Fruit fly (Drosophila melanogaster): ENCODE data around the gene jar.
A peak's percentile ranks its signal among the peaks of the same experiment; 100 is the strongest.

The jar gene

dm6 chr3R:24233366-24234161, 37.5 kb downstream of the jar start (continued):
- no peak for TF ChIP-seq CG10147 (GFP tag; optimal IDR thresholded peaks at IDR 0.05)
- no peak for TF ChIP-seq CG1024 (GFP tag; IDR thresholded peaks at IDR 0.05)
- no peak for TF ChIP-seq BtbVII (GFP tag; optimal IDR thresholded peaks at IDR 0.05)
- 0 out of 2 replicates have a peak, but pooled peaks have one; percentile 6 for TF ChIP-seq aop (GFP tag; IDR thresholded peaks at IDR 0.05)
- TF ChIP-seq rib (GFP tag; IDR thresholded peaks at IDR 0.05): peak; percentile 26; the same call in 1 of the 2 replicates
- TF ChIP-seq salm (tag; optimal IDR thresholded peaks at IDR 0.05): no peak
- TF ChIP-seq CG1832 (GFP tag; optimal IDR thresholded peaks at IDR 0.05): no peak
- TF ChIP-seq CG10959 (GFP tag; IDR thresholded peaks at IDR 0.05): no peak
- TF ChIP-seq CG7839 (tag; optimal IDR thresholded peaks at IDR 0.05): no peak
- no peak for TF ChIP-seq knrl (GFP tag; IDR thresholded peaks at IDR 0.05; ENCODE audit: partially characterized antibody)
- 0 out of 2 replicates have a peak, but pooled peaks have one; percentile 37 for TF ChIP-seq vvl (GFP tag; IDR thresholded peaks at IDR 0.05)
- no peak for TF ChIP-seq zfh2 (GFP tag; optimal IDR thresholded peaks at IDR 0.05)
- no peak for TF ChIP-seq CG11085 (GFP tag; IDR thresholded peaks at IDR 0.05)
- TF ChIP-seq sna (GFP tag; IDR thresholded peaks at IDR 0.05; ENCODE audit: partially characterized antibody): 0 out of 2 replicates have a peak, but pooled peaks have one; percentile 18
- TF ChIP-seq Awh (GFP tag; IDR thresholded peaks at IDR 0.05): no peak
- TF ChIP-seq phol (tag; optimal IDR thresholded peaks at IDR 0.05): peak; percentile 53
- no peak for TF ChIP-seq esg (GFP tag; conservative IDR thresholded peaks at IDR 0.05)
- TF ChIP-seq CG2116 (GFP tag; optimal IDR thresholded peaks at IDR 0.05): no peak
- peak; percentile 12 for TF ChIP-seq jumu (GFP tag; optimal IDR thresholded peaks at IDR 0.05)
- peak; percentile 19 for TF ChIP-seq stwl (tag; optimal IDR thresholded peaks at IDR 0.05)
- no peak for TF ChIP-seq CG14050 (GFP tag; IDR thresholded peaks at IDR 0.05)
- TF ChIP-seq kay (GFP tag; optimal IDR thresholded peaks at IDR 0.05): no peak
- TF ChIP-seq Hmx (GFP tag; optimal IDR thresholded peaks at IDR 0.05): no peak
- no peak for TF ChIP-seq p53 (GFP tag; optimal IDR thresholded peaks at IDR 0.05)
- no peak for TF ChIP-seq hb (GFP tag; IDR thresholded peaks at IDR 0.05; ENCODE audit: partially characterized antibody)
- peak; percentile 8; the same call in 1 of the 4 replicates for TF ChIP-seq Gug (GFP tag; IDR thresholded peaks at IDR 0.05)
- TF ChIP-seq amos (GFP tag; IDR thresholded peaks at IDR 0.05; ENCODE audit: partially characterized antibody): no peak; the same call in 1 of the 2 replicates
- no peak for TF ChIP-seq CG12769 (tag; optimal IDR thresholded peaks at IDR 0.05)
- no peak for TF ChIP-seq CG4328 (GFP tag; optimal IDR thresholded peaks at IDR 0.05)
- TF ChIP-seq BEAF-32 (GFP tag; optimal IDR thresholded peaks at IDR 0.05): peak; percentile 7
- TF ChIP-seq nmo (GFP tag; optimal IDR thresholded peaks at IDR 0.05): peak; percentile 44
- TF ChIP-seq nerfin-2 (GFP tag; IDR thresholded peaks at IDR 0.05; ENCODE audit: partially characterized antibody): no peak
- TF ChIP-seq twi (tag; optimal IDR thresholded peaks at IDR 0.05): no peak
- no peak for TF ChIP-seq sob (GFP tag; IDR thresholded peaks at IDR 0.05)
- no peak for TF ChIP-seq pnt (GFP tag; optimal IDR thresholded peaks at IDR 0.05)
- TF ChIP-seq Aef1 (GFP tag; IDR thresholded peaks at IDR 0.05): no peak
- no peak for TF ChIP-seq CG17912 (GFP tag; optimal IDR thresholded peaks at IDR 0.05)
- TF ChIP-seq Rx (GFP tag; IDR thresholded peaks at IDR 0.05): no peak
- TF ChIP-seq crp (GFP tag; optimal IDR thresholded peaks at IDR 0.05): peak in 1 of 2 experiments; percentile 72
- TF ChIP-seq CG17385 (GFP tag; optimal IDR thresholded peaks at IDR 0.05): peak; percentile 94
- no peak for TF ChIP-seq CG42726 (GFP tag; IDR thresholded peaks at IDR 0.05; ENCODE audit: partially characterized antibody)
- peak; percentile 15 for TF ChIP-seq Max (GFP tag; optimal IDR thresholded peaks at IDR 0.05)
- TF ChIP-seq fd3F (GFP tag; optimal IDR thresholded peaks at IDR 0.05): no peak
- peak in 1 of 2 experiments; percentile 26 for TF ChIP-seq dpn (GFP tag; optimal IDR thresholded peaks at IDR 0.05)
- no peak for TF ChIP-seq Bdp1 (GFP tag; optimal IDR thresholded peaks at IDR 0.05)
- TF ChIP-seq CHES-1-like (GFP tag; optimal IDR thresholded peaks at IDR 0.05): peak; percentile 60
- no peak for TF ChIP-seq pb (GFP tag; optimal IDR thresholded peaks at IDR 0.05)
- peak; percentile 41 for TF ChIP-seq hkb (optimal IDR thresholded peaks at IDR 0.05)
- TF ChIP-seq hkb (GFP tag; IDR thresholded peaks at IDR 0.05): no peak

All from whole organism, embryonic.